Fruit fly (Drosophila melanogaster): ENCODE results near the gene CG15385.
A peak's percentile ranks its signal among the peaks of the same experiment; 100 is the strongest.

The CG15385 gene

DNA sequence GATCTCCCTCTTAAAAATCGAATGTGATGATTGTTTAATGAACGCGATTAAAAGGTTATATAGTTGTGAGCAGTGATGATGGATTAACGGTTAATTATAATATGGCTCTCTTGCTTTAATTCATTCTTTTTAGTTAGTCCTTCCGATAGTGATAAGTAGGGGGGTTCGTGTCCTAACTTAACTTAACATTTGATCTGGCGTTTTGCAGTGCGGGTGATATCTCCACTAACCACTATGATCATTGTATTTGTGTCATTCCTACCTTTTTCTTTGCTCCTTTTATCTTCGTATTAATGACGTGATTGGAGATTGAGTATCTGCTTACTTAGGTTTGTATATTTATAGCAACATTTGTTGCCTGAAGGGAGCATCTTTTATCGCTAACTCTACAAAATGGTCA is 17.0 kb downstream of the CG15385 start:
- TF ChIP-seq insv (GFP tag; optimal IDR thresholded peaks at IDR 0.05) (peak in 1 of 2 experiments; percentile 53), zen (tag; optimal IDR thresholded peaks at IDR 0.05) (peak; percentile 16), Bteb2 (GFP tag; optimal IDR thresholded peaks at IDR 0.05) (no peak), pita (GFP tag; optimal IDR thresholded peaks at IDR 0.05) (peak; percentile 37), nau (GFP tag; optimal IDR thresholded peaks at IDR 0.05) (no peak)

DNA sequence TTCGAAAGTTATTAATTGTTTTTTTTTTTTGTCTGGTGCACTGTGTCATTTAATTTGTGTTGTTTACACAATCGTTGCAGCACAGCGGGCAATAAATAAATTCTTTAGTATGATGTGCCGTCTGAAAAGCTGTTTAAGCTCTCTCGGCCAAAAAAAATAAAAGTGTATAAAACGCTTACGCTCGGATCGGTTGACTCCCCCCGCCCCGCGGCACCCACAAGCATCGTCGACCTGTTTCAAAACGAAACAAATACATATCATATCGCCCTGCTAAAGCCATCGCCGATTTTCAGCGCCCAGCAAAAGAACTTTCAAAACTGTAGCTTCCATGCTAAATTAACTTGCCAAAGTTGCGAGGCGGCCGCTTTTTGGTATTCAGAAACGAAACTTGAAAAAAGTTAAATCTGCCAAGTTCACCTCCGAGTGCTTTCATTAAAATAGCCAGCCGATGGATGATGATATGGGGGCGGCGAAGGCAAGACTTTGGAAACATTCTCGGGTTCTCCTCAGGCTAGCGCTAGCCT is 18.0 kb downstream of the CG15385 start:
- TF ChIP-seq CG1792 (GFP tag; optimal IDR thresholded peaks at IDR 0.05) (no peak), CG4617 (GFP tag; optimal IDR thresholded peaks at IDR 0.05; ENCODE audit: borderline replicate concordance) (no peak), CG33213 (GFP tag; optimal IDR thresholded peaks at IDR 0.05) (no peak), ftz-f1 (GFP tag; optimal IDR thresholded peaks at IDR 0.05) (peak; percentile 10), Deaf1 (tag; optimal IDR thresholded peaks at IDR 0.05) (peak; percentile 12), CG12391 (tag; optimal IDR thresholded peaks at IDR 0.05) (no peak), exex (tag; optimal IDR thresholded peaks at IDR 0.05) (peak; percentile 19), Med (GFP tag) (peak; percentile 77), CG13894 (tag; optimal IDR thresholded peaks at IDR 0.05) (peak; percentile 66), CG11696 (GFP tag; IDR thresholded peaks at IDR 0.05) (no peak), CG12769 (tag; optimal IDR thresholded peaks at IDR 0.05) (peak; percentile 22), sd (tag; optimal IDR thresholded peaks at IDR 0.05) (peak; percentile 22), Pdp1 (GFP tag; optimal IDR thresholded peaks at IDR 0.05) (no peak), CG11695 (GFP tag; IDR thresholded peaks at IDR 0.05) (no peak), ro (GFP tag; IDR thresholded peaks at IDR 0.05) (no peak), zfh2 (GFP tag; optimal IDR thresholded peaks at IDR 0.05) (no peak), sug (tag; optimal IDR thresholded peaks at IDR 0.05) (peak; percentile 14), CG6854 (GFP tag; optimal IDR thresholded peaks at IDR 0.05) (no peak)

DNA sequence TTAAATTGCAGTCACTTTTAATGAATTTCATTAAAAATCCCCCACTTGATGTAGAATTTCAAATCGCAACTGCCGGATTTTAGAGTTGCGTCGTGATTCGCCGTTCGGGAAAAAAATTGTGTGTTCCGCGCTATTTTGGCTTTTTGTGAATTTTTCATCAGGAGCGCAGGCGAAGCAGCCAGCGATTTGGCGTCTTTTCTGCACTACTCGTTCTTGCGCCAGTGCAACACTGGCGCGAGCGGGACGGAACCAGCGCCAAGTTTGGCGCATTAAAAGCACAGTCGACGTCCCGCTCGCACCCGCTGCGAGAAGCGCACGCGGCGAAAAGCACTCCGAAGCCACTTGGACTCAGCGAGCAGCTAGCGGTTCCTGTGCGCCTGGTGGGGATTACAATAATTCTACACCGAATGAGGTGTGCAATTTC is 19.0 kb downstream of the CG15385 start:
- no peak for TF ChIP-seq dan (GFP tag; IDR thresholded peaks at IDR 0.05)
- TF ChIP-seq CG7839 (tag; optimal IDR thresholded peaks at IDR 0.05), result peak; percentile 23
- no peak for TF ChIP-seq HLHmδ (GFP tag; optimal IDR thresholded peaks at IDR 0.05)
- no peak for TF ChIP-seq GATAe (GFP tag; conservative IDR thresholded peaks at IDR 0.05)
- TF ChIP-seq Blimp-1 (GFP tag; optimal IDR thresholded peaks at IDR 0.05), result no peak
- no peak for TF ChIP-seq Xbp1 (GFP tag; optimal IDR thresholded peaks at IDR 0.05)
- TF ChIP-seq lilli (GFP tag; optimal IDR thresholded peaks at IDR 0.05), result peak; percentile 26
- TF ChIP-seq ssp (GFP tag; IDR thresholded peaks at IDR 0.05), result no peak
- no peak for TF ChIP-seq CG42726 (GFP tag; IDR thresholded peaks at IDR 0.05; ENCODE audit: partially characterized antibody)
- no peak for TF ChIP-seq Fer2 (tag; optimal IDR thresholded peaks at IDR 0.05)
- peak; percentile 3 for TF ChIP-seq CHES-1-like (GFP tag; optimal IDR thresholded peaks at IDR 0.05)
- no peak for TF ChIP-seq zen2 (GFP tag; IDR thresholded peaks at IDR 0.05; ENCODE audit: partially characterized antibody)
- no peak for TF ChIP-seq Hr3 (GFP tag; optimal IDR thresholded peaks at IDR 0.05)
- no peak for TF ChIP-seq CG3407 (GFP tag; optimal IDR thresholded peaks at IDR 0.05)
- peak; percentile 57 for TF ChIP-seq cwo (GFP tag; optimal IDR thresholded peaks at IDR 0.05)
- TF ChIP-seq Adf1 (GFP tag; IDR thresholded peaks at IDR 0.05), result no peak
- TF ChIP-seq CG8290 (GFP tag; optimal IDR thresholded peaks at IDR 0.05), result peak; percentile 21
- TF ChIP-seq CG8290 (tag; optimal IDR thresholded peaks at IDR 0.05), result peak; percentile 42 to 80
- TF ChIP-seq CG12236 (GFP tag; optimal IDR thresholded peaks at IDR 0.05), result no peak
- TF ChIP-seq CG2712 (tag; optimal IDR thresholded peaks at IDR 0.05), result peak; percentile 42
- peak; percentile 37 for TF ChIP-seq ems (GFP tag; optimal IDR thresholded peaks at IDR 0.05)
- TF ChIP-seq bab2 (GFP tag; optimal IDR thresholded peaks at IDR 0.05), result no peak
- TF ChIP-seq luna (GFP tag; optimal IDR thresholded peaks at IDR 0.05), result no peak
- no peak for TF ChIP-seq CG8924 (tag; optimal IDR thresholded peaks at IDR 0.05)
- TF ChIP-seq Fer3 (tag; optimal IDR thresholded peaks at IDR 0.05), result peak; percentile 28
- no peak for TF ChIP-seq CG10321 (GFP tag; IDR thresholded peaks at IDR 0.05)
- no peak for TF ChIP-seq Optix (GFP tag; IDR thresholded peaks at IDR 0.05)
